Worm (Caenorhabditis elegans) whole organism, early embryonic: ENCODE measurements around the gene R04D3.2.

Experiments used
- B0310.2 ChIP-seq: sonication (generic microtip); optimal IDR thresholded peaks from 2 replicates; lab custom pipeline; 2016; ENCODE audit warnings: mild to moderate bottlenecking, missing genetic modification characterization, missing compliant biosample characterization
- F13C5.2 ChIP-seq: sonication (generic microtip); optimal IDR thresholded peaks from 2 replicates; lab custom pipeline; 2017; ENCODE audit warnings: mild to moderate bottlenecking, missing genetic modification characterization, inconsistent platforms, missing compliant biosample characterization
- aly-1 ChIP-seq: sonication (generic microtip); optimal IDR thresholded peaks from 2 replicates; lab custom pipeline; 2016; ENCODE audit warnings: missing genetic modification characterization, missing compliant biosample characterization
- ama-1 ChIP-seq: fragments of 150-350 bp; optimal IDR thresholded peaks from 2 replicates; lab custom pipeline; 2014
- ceh-13 ChIP-seq: fragments of 200-800 bp; sonication (Bioruptor generic); optimal IDR thresholded peaks from 2 replicates; lab custom pipeline; 2018; ENCODE audit warnings: mild to moderate bottlenecking, missing genetic modification characterization, missing compliant biosample characterization
- ceh-36 ChIP-seq: sonication (generic microtip); optimal IDR thresholded peaks from 2 replicates; lab custom pipeline; 2016; ENCODE audit warnings: missing genetic modification characterization, inconsistent platforms, missing compliant biosample characterization
- ets-7 ChIP-seq: sonication (generic microtip); optimal IDR thresholded peaks from 2 replicates; lab custom pipeline; 2016; ENCODE audit warnings: missing genotype, missing genetic modification characterization, missing compliant biosample characterization
- flt-1 ChIP-seq: fragments of 200-800 bp; sonication (Bioruptor generic); IDR thresholded peaks from 2 replicates; pipeline ENCODE4 v1.3.6; 2022; ENCODE audit warnings: missing genetic modification characterization, missing compliant biosample characterization
- hmbx-1 ChIP-seq: sonication (generic microtip); optimal IDR thresholded peaks from 2 replicates; lab custom pipeline; 2016; ENCODE audit warnings: mild to moderate bottlenecking, missing genetic modification characterization, missing compliant biosample characterization
- hmg-4 ChIP-seq: fragments of 200-800 bp; sonication (Bioruptor generic); optimal IDR thresholded peaks from 2 replicates; lab custom pipeline; 2018; ENCODE audit warnings: mild to moderate bottlenecking, missing genetic modification characterization, missing compliant biosample characterization
- hnd-1 ChIP-seq: sonication (generic microtip); optimal IDR thresholded peaks from 2 replicates; lab custom pipeline; 2016; ENCODE audit warnings: missing genetic modification characterization, missing compliant biosample characterization
- pes-1 ChIP-seq: fragments of 200-800 bp; sonication (Bioruptor generic); IDR thresholded peaks from 2 replicates; pipeline ENCODE4 v1.3.6; 2022; ENCODE audit warnings: missing genetic modification reagents, missing genetic modification characterization, missing compliant biosample characterization
- scrt-1 ChIP-seq: fragments of 200-800 bp; sonication (Bioruptor generic); IDR thresholded peaks from 2 replicates; pipeline ENCODE4 v1.3.6; 2022; ENCODE audit warnings: missing genetic modification characterization, missing compliant biosample characterization
- sea-1 ChIP-seq: fragments of 200-800 bp; sonication (Bioruptor generic); conservative IDR thresholded peaks from 2 replicates; pipeline ENCODE4 v1.3.6; 2022; ENCODE audit warnings: missing genetic modification characterization, missing compliant biosample characterization
- tbx-11 ChIP-seq: fragments of 200-800 bp; sonication (Bioruptor generic); IDR thresholded peaks from 2 replicates; pipeline ENCODE4 v1.3.6; 2022; ENCODE audit warnings: missing genetic modification characterization, missing compliant biosample characterization
- tbx-37 ChIP-seq: fragments of 200-800 bp; sonication (Bioruptor generic); conservative IDR thresholded peaks from 2 replicates; pipeline ENCODE4 v1.3.6; 2022; ENCODE audit warnings: missing genetic modification reagents, missing genetic modification characterization, missing compliant biosample characterization
- tra-4 ChIP-seq: sonication (generic microtip); optimal IDR thresholded peaks from 2 replicates; lab custom pipeline; 2017; ENCODE audit warnings: missing genetic modification characterization, missing compliant biosample characterization

Gene R04D3.2

DNA sequence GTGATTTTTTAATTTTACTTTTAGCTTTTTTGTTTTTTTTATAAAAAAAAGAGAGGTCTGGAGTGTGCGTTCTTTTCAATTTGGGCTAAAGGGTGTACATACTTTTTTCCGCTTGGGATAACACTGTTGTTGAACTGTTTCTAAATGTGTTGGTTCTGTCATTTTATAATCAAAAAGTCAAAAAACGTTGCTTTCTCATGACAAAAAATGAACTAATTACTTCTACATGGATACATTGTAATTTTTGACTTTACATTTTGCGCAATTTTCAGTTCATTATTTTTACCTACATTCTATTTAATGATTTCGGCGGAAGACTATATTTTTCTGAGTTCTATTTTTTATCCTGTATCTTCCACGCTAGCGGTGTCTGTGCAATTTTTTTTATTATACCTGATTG lies 5.1 kb upstream of the R04D3.2 start, which contains the start of gene srd-38:
Gene srd-38, plus strand, starts transcription at position 301 of the 400 bp plus-strand sequence.
- no peak for TF ChIP-seq pes-1 (GFP tag; lab: Robert Waterston, UW)
- TF ChIP-seq ets-7: no peak
- TF ChIP-seq sea-1 (GFP tag; lab: Robert Waterston, UW): no peak
- no peak for TF ChIP-seq tbx-11 (GFP tag; lab: Robert Waterston, UW)
- TF ChIP-seq ceh-36 (tag; lab: Kevin White, UChicago): no peak
- TF ChIP-seq B0310.2 (tag; lab: Kevin White, UChicago): no peak
- no peak for TF ChIP-seq tbx-37
- TF ChIP-seq hmg-4 (GFP tag; lab: Kevin White, UChicago): no peak
- TF ChIP-seq hmbx-1 (tag; lab: Kevin White, UChicago): no peak
- TF ChIP-seq F13C5.2 (tag; lab: Kevin White, UChicago): no peak
- TF ChIP-seq ama-1: no peak

- no peak for TF ChIP-seq F13C5.2 (tag; lab: Kevin White, UChicago)
- no peak for TF ChIP-seq aly-1 (tag; lab: Kevin White, UChicago)
- TF ChIP-seq ets-7: no peak
- no peak for TF ChIP-seq flt-1 (GFP tag; lab: Robert Waterston, UW)
- TF ChIP-seq hmg-4 (GFP tag; lab: Kevin White, UChicago): no peak
- TF ChIP-seq tbx-11 (GFP tag; lab: Robert Waterston, UW): no peak
- TF ChIP-seq ama-1: no peak
- no peak for TF ChIP-seq tbx-37
- no peak for TF ChIP-seq ceh-13 (GFP tag; lab: Kevin White, UChicago)
- no peak for TF ChIP-seq hmbx-1 (tag; lab: Kevin White, UChicago)
- no peak for TF ChIP-seq sea-1 (GFP tag; lab: Robert Waterston, UW)
- TF ChIP-seq tra-4: no peak
- TF ChIP-seq B0310.2 (tag; lab: Kevin White, UChicago): no peak
- TF ChIP-seq hnd-1 (tag; lab: Kevin White, UChicago): no peak
- TF ChIP-seq scrt-1 (GFP tag; lab: Robert Waterston, UW): no peak
- TF ChIP-seq pes-1 (GFP tag; lab: Robert Waterston, UW): no peak
- TF ChIP-seq ceh-36 (tag; lab: Kevin White, UChicago): no peak
Observed at ce11 chrX:13290531-13290930, 4.1 kb upstream of the R04D3.2 start, which contains the start of gene R04D3.3. R04D3.3 (minus strand) TSS chrX:13290631.

DNA sequence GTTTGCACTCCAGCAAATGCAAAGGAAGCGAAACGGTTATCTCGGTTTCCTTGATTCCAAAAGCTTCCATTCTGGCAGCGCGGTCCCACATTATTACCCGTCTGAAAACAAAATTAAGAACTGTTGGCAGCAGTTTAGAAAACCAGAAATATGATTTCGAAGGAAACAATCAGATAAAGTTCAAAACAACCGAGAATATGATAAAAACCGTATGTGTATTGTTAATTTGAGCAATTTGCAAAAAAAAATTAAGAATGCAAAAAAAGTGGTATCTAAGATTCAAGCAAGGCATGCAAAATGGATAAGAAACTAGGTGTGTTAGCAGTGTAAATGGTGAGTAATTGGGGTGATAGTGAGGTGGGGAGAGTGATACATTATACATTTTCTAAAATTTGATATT lies 2.3 kb upstream of the R04D3.2 start, which contains the start of gene R04D3.4:
Gene R04D3.4, minus strand, starts transcription at position 101 of the 400 bp plus-strand sequence.
- no peak for TF ChIP-seq flt-1 (GFP tag; lab: Robert Waterston, UW)
- TF ChIP-seq scrt-1 (GFP tag; lab: Robert Waterston, UW): no peak
- TF ChIP-seq F13C5.2 (tag; lab: Kevin White, UChicago): no peak
- TF ChIP-seq pes-1 (GFP tag; lab: Robert Waterston, UW): no peak
- no peak for TF ChIP-seq ama-1
- TF ChIP-seq ets-7: no peak
- no peak for TF ChIP-seq tbx-11 (GFP tag; lab: Robert Waterston, UW)
- TF ChIP-seq tbx-37: no peak
- no peak for TF ChIP-seq ceh-36 (tag; lab: Kevin White, UChicago)
- no peak for TF ChIP-seq sea-1 (GFP tag; lab: Robert Waterston, UW)
- no peak for TF ChIP-seq tra-4

DNA sequence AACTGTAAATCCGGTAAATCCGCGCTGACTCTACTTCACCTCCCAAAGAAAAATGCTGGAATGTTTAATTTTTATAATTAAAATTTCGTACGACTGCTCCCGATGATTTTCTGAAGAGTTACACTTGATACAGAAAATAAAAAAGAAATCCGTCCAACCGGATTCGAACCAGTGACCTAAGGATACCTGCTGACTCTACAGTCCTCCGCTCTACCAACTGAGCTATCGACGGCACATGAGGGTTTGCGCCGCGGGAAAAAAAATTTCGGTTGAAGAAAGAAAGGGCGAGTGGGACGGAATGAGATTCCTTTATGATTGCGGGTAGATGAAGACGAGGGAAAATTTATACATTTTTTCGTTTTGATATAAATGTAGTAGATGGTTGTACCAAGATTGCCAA lies 1.8 kb downstream of the R04D3.2 start:
- no peak for TF ChIP-seq tbx-11 (GFP tag; lab: Robert Waterston, UW)
- no peak for TF ChIP-seq B0310.2 (tag; lab: Kevin White, UChicago)

- TF ChIP-seq ceh-13 (GFP tag; lab: Kevin White, UChicago) (no peak), F13C5.2 (tag; lab: Kevin White, UChicago) (no peak), ceh-36 (tag; lab: Kevin White, UChicago) (no peak), pes-1 (GFP tag; lab: Robert Waterston, UW) (no peak), tbx-11 (GFP tag; lab: Robert Waterston, UW) (no peak), sea-1 (GFP tag; lab: Robert Waterston, UW) (no peak), B0310.2 (tag; lab: Kevin White, UChicago) (no peak), aly-1 (tag; lab: Kevin White, UChicago) (no peak), hmbx-1 (tag; lab: Kevin White, UChicago) (no peak), tbx-37 (no peak), hmg-4 (GFP tag; lab: Kevin White, UChicago) (no peak), tra-4 (no peak), ets-7 (no peak), hnd-1 (tag; lab: Kevin White, UChicago) (no peak), ama-1 (no peak)
Observed at ce11 chrX:13284091-13284490, 2.3 kb downstream of the R04D3.2 start, which contains the start of gene cyp-14A4. cyp-14A4 (minus strand) TSS chrX:13284197.

DNA sequence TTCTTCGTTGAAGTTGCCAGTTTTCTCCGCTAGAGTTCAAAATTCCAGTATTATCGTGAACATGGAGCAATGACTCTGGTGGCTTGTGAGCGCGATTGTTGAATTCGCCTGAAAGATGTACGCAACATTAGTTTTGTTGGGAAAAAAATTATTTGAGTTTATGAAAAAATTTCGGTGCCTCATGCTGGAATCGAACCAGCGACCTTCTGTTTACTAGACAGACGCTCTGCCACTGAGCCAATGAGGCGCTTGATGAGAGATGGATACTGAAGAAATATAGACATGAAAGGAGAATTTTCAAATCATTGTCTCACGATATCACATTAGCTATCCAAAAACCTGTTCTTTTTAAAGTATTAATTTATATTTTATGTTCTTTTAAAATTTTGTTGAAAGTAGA lies 3.0 kb downstream of the R04D3.2 start:
- TF ChIP-seq flt-1 (GFP tag; lab: Robert Waterston, UW) (no peak), ceh-36 (tag; lab: Kevin White, UChicago) (no peak), F13C5.2 (tag; lab: Kevin White, UChicago) (no peak), ets-7 (no peak), tra-4 (no peak), hmg-4 (GFP tag; lab: Kevin White, UChicago) (no peak), pes-1 (GFP tag; lab: Robert Waterston, UW) (no peak), aly-1 (tag; lab: Kevin White, UChicago) (no peak), hmbx-1 (tag; lab: Kevin White, UChicago) (no peak), ama-1 (no peak), hnd-1 (tag; lab: Kevin White, UChicago) (no peak), tbx-11 (GFP tag; lab: Robert Waterston, UW) (no peak), scrt-1 (GFP tag; lab: Robert Waterston, UW) (no peak)

ce11 chrX:13278876-13279275 lies 7.6 kb downstream of the R04D3.2 start, which contains the start of gene phf-33:
phf-33 (minus strand) TSS chrX:13278976.
- no peak for TF ChIP-seq tra-4
- no peak for TF ChIP-seq tbx-11 (GFP tag; lab: Robert Waterston, UW)
- TF ChIP-seq ceh-36 (tag; lab: Kevin White, UChicago): no peak
- TF ChIP-seq hnd-1 (tag; lab: Kevin White, UChicago): no peak
- TF ChIP-seq ets-7: no peak
- no peak for TF ChIP-seq flt-1 (GFP tag; lab: Robert Waterston, UW)
- no peak for TF ChIP-seq pes-1 (GFP tag; lab: Robert Waterston, UW)
- no peak for TF ChIP-seq hmg-4 (GFP tag; lab: Kevin White, UChicago)
- TF ChIP-seq scrt-1 (GFP tag; lab: Robert Waterston, UW): no peak
- TF ChIP-seq tbx-37: no peak
- TF ChIP-seq ama-1: no peak
- TF ChIP-seq aly-1 (tag; lab: Kevin White, UChicago): no peak
- no peak for TF ChIP-seq sea-1 (GFP tag; lab: Robert Waterston, UW)
